Fruit fly (Drosophila melanogaster): ENCODE data around the gene Hsp67Bc.

Hsp67Bc gene

dm6 chr3L:9398435-9398981, 26.2 kb upstream of the Hsp67Bc start (continued):
- TF ChIP-seq CG34376 (GFP tag; optimal IDR thresholded peaks at IDR 0.05) (no peak), tx (GFP tag; optimal IDR thresholded peaks at IDR 0.05) (no peak), CG18619 (GFP tag; optimal IDR thresholded peaks at IDR 0.05) (no peak), eyg (GFP tag; optimal IDR thresholded peaks at IDR 0.05) (no peak), CG32532 (GFP tag; IDR thresholded peaks at IDR 0.05) (peak; percentile 37), Mrtf (GFP tag; IDR thresholded peaks at IDR 0.05) (no peak), CG31224 (GFP tag; IDR thresholded peaks at IDR 0.05) (no peak), pan (optimal IDR thresholded peaks at IDR 0.05) (peak in 1 of 2 experiments; percentile 46), pan (GFP tag; optimal IDR thresholded peaks at IDR 0.05 in 1 of 2, IDR thresholded peaks at IDR 0.05 in 1 of 2) (peak in 1 of 2 experiments; percentile 7), scrt (GFP tag; optimal IDR thresholded peaks at IDR 0.05) (no peak), CG11695 (GFP tag; IDR thresholded peaks at IDR 0.05) (no peak), ssp (GFP tag; IDR thresholded peaks at IDR 0.05) (no peak), CG1832 (GFP tag; optimal IDR thresholded peaks at IDR 0.05) (no peak), CG14441 (GFP tag; IDR thresholded peaks at IDR 0.05) (0 out of 2 replicates have a peak, but pooled peaks have one; percentile 8), CG2875 (GFP tag; optimal IDR thresholded peaks at IDR 0.05) (no peak), unc-4 (GFP tag; IDR thresholded peaks at IDR 0.05; ENCODE audit: partially characterized antibody) (no peak), CG11247 (GFP tag; IDR thresholded peaks at IDR 0.05) (0 out of 2 replicates have a peak, but pooled peaks have one; percentile 11), caup (GFP tag; optimal IDR thresholded peaks at IDR 0.05; ENCODE audit: severe bottlenecking) (no peak)

DNA sequence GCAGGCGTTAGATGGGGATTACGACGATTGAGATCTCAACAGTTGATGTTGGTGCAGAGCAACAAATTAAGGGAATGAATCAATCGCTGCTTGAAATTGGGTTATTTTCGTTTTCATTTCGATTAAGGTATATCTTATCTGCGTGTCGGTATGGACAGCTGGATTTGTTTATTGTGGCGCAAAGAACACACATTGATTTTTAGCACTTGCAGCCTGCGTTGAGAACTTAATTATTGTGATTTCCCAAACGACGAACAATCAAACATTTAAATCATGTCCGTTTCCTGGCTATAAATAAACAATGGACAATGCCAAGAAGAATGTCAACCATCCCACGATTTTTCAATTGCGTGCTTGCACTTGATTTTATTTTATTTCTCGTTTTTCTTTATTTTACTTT, 25.7 kb upstream of the Hsp67Bc start:
- TF ChIP-seq CG30431 (GFP tag; optimal IDR thresholded peaks at IDR 0.05) = no peak
- peak in 1 of 2 experiments; percentile 64 for TF ChIP-seq eve (GFP tag; optimal IDR thresholded peaks at IDR 0.05)
- no peak for TF ChIP-seq Bgb (GFP tag; IDR thresholded peaks at IDR 0.05; ENCODE audit: partially characterized antibody)
- no peak for TF ChIP-seq Oaz (GFP tag; IDR thresholded peaks at IDR 0.05)
- no peak for TF ChIP-seq onecut (GFP tag; IDR thresholded peaks at IDR 0.05)
- TF ChIP-seq Mad (GFP tag; optimal IDR thresholded peaks at IDR 0.05) = no peak
- TF ChIP-seq mirr (GFP tag; optimal IDR thresholded peaks at IDR 0.05) = peak; percentile 21
- TF ChIP-seq Ssrp (tag; optimal IDR thresholded peaks at IDR 0.05) = no peak
- TF ChIP-seq Rfx (GFP tag; IDR thresholded peaks at IDR 0.05) = 0 out of 2 replicates have a peak, but pooled peaks have one; percentile 1
- TF ChIP-seq Dbx (GFP tag; IDR thresholded peaks at IDR 0.05) = no peak
- 0 out of 4 replicates have a peak, but pooled peaks have one; percentile 48 for TF ChIP-seq chinmo (GFP tag; IDR thresholded peaks at IDR 0.05; ENCODE audit: partially characterized antibody)

DNA sequence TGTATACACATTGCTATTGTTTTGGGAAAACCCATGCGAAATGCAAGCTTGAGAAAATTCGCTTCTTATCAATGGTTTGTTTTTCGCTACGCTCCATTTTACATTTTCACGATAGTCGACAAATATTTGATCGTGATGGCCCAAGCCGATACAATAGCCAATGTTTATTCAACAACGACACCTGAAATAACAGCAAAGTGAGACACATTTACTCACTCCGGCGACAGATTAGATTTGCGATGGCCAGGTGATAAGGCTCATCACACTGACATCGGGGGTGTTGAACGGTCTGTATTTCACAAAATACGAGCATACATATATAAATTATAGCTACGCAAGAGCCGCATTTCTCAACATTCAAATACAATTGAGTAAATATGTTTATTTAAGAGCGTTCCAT, 24.9 kb upstream of the Hsp67Bc start:
- TF ChIP-seq CHES-1-like (GFP tag; optimal IDR thresholded peaks at IDR 0.05) = peak; percentile 9
- TF ChIP-seq CrebB (tag; optimal IDR thresholded peaks at IDR 0.05) = peak; percentile 76
- TF ChIP-seq Dad (GFP tag; optimal IDR thresholded peaks at IDR 0.05) = peak; percentile 59
- TF ChIP-seq CG1647 (GFP tag; optimal IDR thresholded peaks at IDR 0.05) = peak; percentile 69
- TF ChIP-seq lbe (GFP tag; optimal IDR thresholded peaks at IDR 0.05) = peak; percentile 16
- peak; percentile 42 for TF ChIP-seq twi (tag; optimal IDR thresholded peaks at IDR 0.05)
- TF ChIP-seq her (GFP tag; optimal IDR thresholded peaks at IDR 0.05) = peak; percentile 71
- TF ChIP-seq H2.0 (GFP tag; IDR thresholded peaks at IDR 0.05) = no peak
- peak; percentile 41 for TF ChIP-seq Spps (tag; optimal IDR thresholded peaks at IDR 0.05)
- TF ChIP-seq CG8089 (GFP tag; optimal IDR thresholded peaks at IDR 0.05) = no peak
- no peak for TF ChIP-seq Lpt (GFP tag; optimal IDR thresholded peaks at IDR 0.05)
- TF ChIP-seq CG8388 (GFP tag; optimal IDR thresholded peaks at IDR 0.05) = peak; percentile 70
- TF ChIP-seq BtbVII (GFP tag; optimal IDR thresholded peaks at IDR 0.05) = peak; percentile 91
- TF ChIP-seq CG6854 (GFP tag; optimal IDR thresholded peaks at IDR 0.05) = peak; percentile 82
- TF ChIP-seq CoRest (tag; optimal IDR thresholded peaks at IDR 0.05) = peak; percentile 26
- TF ChIP-seq sens-2 (GFP tag; IDR thresholded peaks at IDR 0.05) = no peak
- TF ChIP-seq zfh1 (GFP tag; IDR thresholded peaks at IDR 0.05) = peak; percentile 59; the same call in 2 of the 3 replicates
- TF ChIP-seq Chrac-16 (GFP tag; optimal IDR thresholded peaks at IDR 0.05) = no peak
- TF ChIP-seq nmo (GFP tag; optimal IDR thresholded peaks at IDR 0.05) = no peak
- no peak for TF ChIP-seq Stat92E (GFP tag; optimal IDR thresholded peaks at IDR 0.05)
- peak; percentile 81 for TF ChIP-seq Awh (GFP tag; IDR thresholded peaks at IDR 0.05)

Measured in whole organism, embryonic.